Fruit fly (Drosophila melanogaster) whole organism, embryonic: ENCODE data around the gene CG13085.
A peak's percentile ranks its signal among the peaks of the same experiment; 100 is the strongest.

Source experiments
- CG10274 ChIP-seq: fragments of 200-800 bp; sonication (Bioruptor generic); optimal IDR thresholded peaks from 3 replicates; lab custom pipeline; 2017; ENCODE audit warnings: missing biosample characterization, mild to moderate bottlenecking, missing genetic modification characterization
- CG10959 ChIP-seq: fragments of 200-800 bp; sonication (Bioruptor generic); IDR thresholded peaks from 2 replicates; pipeline ENCODE4 v1.3.6; 2022; ENCODE audit warnings: missing biosample characterization, missing genetic modification characterization
- CG11085 ChIP-seq: fragments of 200-800 bp; sonication (Bioruptor generic); IDR thresholded peaks from 2 replicates; pipeline ENCODE4 v1.3.6; 2022; ENCODE audit warnings: missing biosample characterization, missing genetic modification characterization
- CG13624 ChIP-seq: fragments of 200-800 bp; sonication (Bioruptor generic); optimal IDR thresholded peaks from 2 replicates; lab custom pipeline; 2016; ENCODE audit warnings: missing biosample characterization, missing genetic modification characterization
- CG13775 ChIP-seq: fragments of 200-800 bp; sonication (Bioruptor generic); optimal IDR thresholded peaks from 3 replicates; lab custom pipeline; 2017; ENCODE audit warnings: missing biosample characterization, mild to moderate bottlenecking, missing genetic modification characterization
- CG15514 ChIP-seq: fragments of 200-800 bp; sonication (Bioruptor generic); optimal IDR thresholded peaks from 3 replicates; lab custom pipeline; 2017; ENCODE audit warnings: missing biosample characterization, missing genetic modification characterization, mild to moderate bottlenecking, moderate library complexity, missing genetic modification reagents
- CG18262 ChIP-seq: fragments of 200-800 bp; optimal IDR thresholded peaks from 3 replicates; lab custom pipeline; 2019; ENCODE audit warnings: missing biosample characterization, mild to moderate bottlenecking, missing genetic modification characterization, moderate library complexity
- CG2199 ChIP-seq: fragments of 200-800 bp; sonication (Bioruptor generic); IDR thresholded peaks from 3 replicates; pipeline ENCODE4 v1.3.6; 2022; ENCODE audit warnings: missing biosample characterization, missing genetic modification characterization
- CG2202 ChIP-seq: fragments of 200-800 bp; sonication (Bioruptor generic); optimal IDR thresholded peaks from 2 replicates; lab custom pipeline; 2018; ENCODE audit warnings: missing biosample characterization, mild to moderate bottlenecking, missing genetic modification characterization
- CG2875 ChIP-seq: fragments of 200-800 bp; sonication (Bioruptor generic); optimal IDR thresholded peaks from 2 replicates; lab custom pipeline; 2017; ENCODE audit warnings: missing biosample characterization, mild to moderate bottlenecking, missing genetic modification characterization, missing genetic modification reagents
- CG3065 ChIP-seq: fragments of 200-800 bp; sonication (Bioruptor generic); optimal IDR thresholded peaks from 2 replicates; lab custom pipeline; 2016; ENCODE audit warnings: missing biosample characterization, missing genetic modification characterization
- CG31388 ChIP-seq: fragments of 200-800 bp; sonication (Bioruptor generic); optimal IDR thresholded peaks from 2 replicates; lab custom pipeline; 2016; ENCODE audit warnings: missing biosample characterization, missing genetic modification characterization
- CG31441 ChIP-seq: fragments of 200-800 bp; sonication (Bioruptor generic); IDR thresholded peaks from 2 replicates; pipeline ENCODE4 v1.3.6; 2022; ENCODE audit warnings: missing biosample characterization, missing genetic modification characterization
- CG34422 ChIP-seq: fragments of 200-800 bp; sonication (Bioruptor generic); IDR thresholded peaks from 3 replicates; pipeline ENCODE4 v1.3.6; 2022; ENCODE audit warnings: missing biosample characterization, missing genetic modification characterization
- CG4707 ChIP-seq: fragments of 200-800 bp; sonication (Bioruptor generic); optimal IDR thresholded peaks from 2 replicates; lab custom pipeline; 2018; ENCODE audit warnings: missing biosample characterization, mild to moderate bottlenecking, missing genetic modification characterization, moderate library complexity
- CG4854 ChIP-seq: fragments of 200-800 bp; sonication (Bioruptor generic); optimal IDR thresholded peaks from 2 replicates; lab custom pipeline; 2016; ENCODE audit warnings: missing biosample characterization, missing genetic modification characterization, inconsistent platforms
- CG6175 ChIP-seq: fragments of 200-800 bp; sonication (Bioruptor generic); IDR thresholded peaks from 3 replicates; pipeline ENCODE4 v1.3.6; 2022; ENCODE audit warnings: missing biosample characterization, missing genetic modification characterization
- CG6683 ChIP-seq: fragments of 200-800 bp; sonication (Bioruptor generic); optimal IDR thresholded peaks from 2 replicates; lab custom pipeline; 2017; ENCODE audit warnings: missing biosample characterization, mild to moderate bottlenecking, missing genetic modification characterization, missing genetic modification reagents
- CG7271 ChIP-seq: fragments of 200-800 bp; sonication (Bioruptor generic); optimal IDR thresholded peaks from 2 replicates; lab custom pipeline; 2018; ENCODE audit warnings: missing biosample characterization, mild to moderate bottlenecking, missing genetic modification characterization, moderate library complexity
- CG7357 ChIP-seq: fragments of 200-800 bp; sonication (Bioruptor generic); IDR thresholded peaks from 3 replicates; pipeline ENCODE4 v1.3.6; 2022; ENCODE audit warnings: missing biosample characterization, missing genetic modification characterization
- CG7745 ChIP-seq: fragments of 200-800 bp; sonication (Bioruptor generic); optimal IDR thresholded peaks from 2 replicates; lab custom pipeline; 2018; ENCODE audit warnings: missing biosample characterization, mild to moderate bottlenecking, missing genetic modification characterization, moderate library complexity
- Camta ChIP-seq: fragments of 200-800 bp; sonication (Bioruptor generic); optimal IDR thresholded peaks from 2 replicates; lab custom pipeline; 2016; ENCODE audit warnings: missing biosample characterization, missing genetic modification characterization
- CoRest ChIP-seq: fragments of 200-800 bp; sonication (Bioruptor generic); optimal IDR thresholded peaks from 3 replicates; lab custom pipeline; 2018; ENCODE audit warnings: missing biosample characterization, mild to moderate bottlenecking, missing genetic modification characterization, moderate library complexity
- HLH3B ChIP-seq: fragments of 200-800 bp; sonication (Bioruptor generic); IDR thresholded peaks from 2 replicates; pipeline ENCODE4 v1.3.6; 2022; ENCODE audit warnings: missing biosample characterization, missing genetic modification characterization
- Scr ChIP-seq: fragments of 200-800 bp; sonication (Bioruptor generic); IDR thresholded peaks from 2 replicates; pipeline ENCODE4 v1.3.6; 2022; ENCODE audit warnings: missing biosample characterization, missing genetic modification characterization; ENCODE audit not compliant: partially characterized antibody
- ap ChIP-seq: fragments of 200-800 bp; sonication (Bioruptor generic); IDR thresholded peaks from 2 replicates; pipeline ENCODE4 v1.3.6; 2022; ENCODE audit warnings: missing biosample characterization, missing genetic modification characterization
- bab2 ChIP-seq: fragments of 200-800 bp; sonication (Bioruptor generic); optimal IDR thresholded peaks from 2 replicates; lab custom pipeline; 2016; ENCODE audit warnings: missing biosample characterization, missing genetic modification characterization
- bcd ChIP-seq: fragments of 200-800 bp; sonication (Bioruptor generic); optimal IDR thresholded peaks from 2 replicates; lab custom pipeline; 2017; ENCODE audit warnings: missing biosample characterization, mild to moderate bottlenecking, missing genetic modification characterization
- br ChIP-seq: fragments of >200 bp; optimal IDR thresholded peaks from 2 replicates; lab custom pipeline; 2017
- btn ChIP-seq: fragments of 200-800 bp; sonication (Bioruptor generic); optimal IDR thresholded peaks from 2 replicates; lab custom pipeline; 2016; ENCODE audit warnings: missing biosample characterization, missing genetic modification characterization
- cad ChIP-seq: fragments of >200 bp; optimal IDR thresholded peaks from 2 replicates; lab custom pipeline; 2017; ENCODE audit warnings: missing biosample characterization, missing genetic modification characterization
- chinmo ChIP-seq: fragments of 200-800 bp; sonication (Bioruptor generic); IDR thresholded peaks from 4 replicates; pipeline ENCODE4 v1.3.6; 2022; ENCODE audit warnings: missing biosample characterization, missing genetic modification characterization; ENCODE audit not compliant: partially characterized antibody
- dmrt11E ChIP-seq: fragments of 200-800 bp; sonication (Bioruptor generic); optimal IDR thresholded peaks from 3 replicates; lab custom pipeline; 2018; ENCODE audit warnings: missing biosample characterization, mild to moderate bottlenecking, missing genetic modification characterization, moderate library complexity
- dpn ChIP-seq, 2 experiments: fragments of 200-800 bp; sonication (Bioruptor generic); optimal IDR thresholded peaks; 3 replicates each; lab custom pipeline; 2016; ENCODE audit warnings: missing biosample characterization in 2 of 2, missing genetic modification characterization in 2 of 2
- ems ChIP-seq: fragments of 200-800 bp; sonication (Bioruptor generic); optimal IDR thresholded peaks from 3 replicates; lab custom pipeline; 2016; ENCODE audit warnings: missing biosample characterization, missing genetic modification characterization
- ham ChIP-seq: fragments of 200-800 bp; sonication (Bioruptor generic); IDR thresholded peaks from 2 replicates; pipeline ENCODE4 v1.3.6; 2022; ENCODE audit warnings: missing biosample characterization, missing genetic modification characterization
- hkb ChIP-seq, 2 experiments: fragments of 200-800 bp in 1 of 2; fragments of >200 bp in 1 of 2; sonication (Bioruptor generic) in 1 of 2; IDR thresholded peaks in 1 of 2; optimal IDR thresholded peaks in 1 of 2; 2 replicates each; pipeline versions ENCODE4 v1.3.6 to Lab custom; 2017 to 2022; ENCODE audit warnings: missing biosample characterization in 1 of 2, missing genetic modification characterization in 1 of 2
- lilli ChIP-seq: fragments of 200-800 bp; sonication (Bioruptor generic); optimal IDR thresholded peaks from 3 replicates; lab custom pipeline; 2016; ENCODE audit warnings: missing biosample characterization, missing genetic modification characterization
- mld ChIP-seq: fragments of 200-800 bp; sonication (Bioruptor generic); IDR thresholded peaks from 3 replicates; pipeline ENCODE4 v1.3.6; 2022; ENCODE audit warnings: missing biosample characterization, missing genetic modification characterization; ENCODE audit not compliant: partially characterized antibody
- pnt ChIP-seq: fragments of 200-800 bp; sonication (Bioruptor generic); optimal IDR thresholded peaks from 3 replicates; lab custom pipeline; 2016; ENCODE audit warnings: missing biosample characterization, missing genetic modification characterization
- psq ChIP-seq: fragments of 200-800 bp; sonication (Bioruptor generic); optimal IDR thresholded peaks from 2 replicates; lab custom pipeline; 2017; ENCODE audit warnings: missing biosample characterization, missing genetic modification characterization
- ranshi ChIP-seq: fragments of 200-800 bp; sonication (Bioruptor generic); IDR thresholded peaks from 2 replicates; pipeline ENCODE4 v1.3.6; 2022; ENCODE audit warnings: missing biosample characterization, missing genetic modification characterization
- sd ChIP-seq: fragments of 200-800 bp; sonication (Bioruptor generic); optimal IDR thresholded peaks from 3 replicates; lab custom pipeline; 2018; ENCODE audit warnings: missing biosample characterization, mild to moderate bottlenecking, missing genetic modification characterization, moderate library complexity
- seq ChIP-seq: fragments of 200-800 bp; sonication (Bioruptor generic); IDR thresholded peaks from 2 replicates; pipeline ENCODE4 v1.3.6; 2022; ENCODE audit warnings: missing biosample characterization, missing genetic modification characterization
- sug ChIP-seq: fragments of 200-800 bp; optimal IDR thresholded peaks from 2 replicates; lab custom pipeline; 2019; ENCODE audit warnings: missing biosample characterization, mild to moderate bottlenecking, missing genetic modification characterization, moderate library complexity
- tin ChIP-seq: fragments of 200-800 bp; sonication (Bioruptor generic); optimal IDR thresholded peaks from 3 replicates; lab custom pipeline; 2016; ENCODE audit warnings: missing biosample characterization, missing genetic modification characterization
- vnd ChIP-seq: fragments of 200-800 bp; sonication (Bioruptor generic); IDR thresholded peaks from 3 replicates; pipeline ENCODE4 v1.3.6; 2022; ENCODE audit warnings: missing biosample characterization, missing genetic modification characterization; ENCODE audit not compliant: partially characterized antibody
- zen ChIP-seq: fragments of 200-800 bp; sonication (Bioruptor generic); optimal IDR thresholded peaks from 3 replicates; lab custom pipeline; 2018; ENCODE audit warnings: missing biosample characterization, mild to moderate bottlenecking, missing genetic modification characterization, moderate library complexity

The CG13085 gene

DNA sequence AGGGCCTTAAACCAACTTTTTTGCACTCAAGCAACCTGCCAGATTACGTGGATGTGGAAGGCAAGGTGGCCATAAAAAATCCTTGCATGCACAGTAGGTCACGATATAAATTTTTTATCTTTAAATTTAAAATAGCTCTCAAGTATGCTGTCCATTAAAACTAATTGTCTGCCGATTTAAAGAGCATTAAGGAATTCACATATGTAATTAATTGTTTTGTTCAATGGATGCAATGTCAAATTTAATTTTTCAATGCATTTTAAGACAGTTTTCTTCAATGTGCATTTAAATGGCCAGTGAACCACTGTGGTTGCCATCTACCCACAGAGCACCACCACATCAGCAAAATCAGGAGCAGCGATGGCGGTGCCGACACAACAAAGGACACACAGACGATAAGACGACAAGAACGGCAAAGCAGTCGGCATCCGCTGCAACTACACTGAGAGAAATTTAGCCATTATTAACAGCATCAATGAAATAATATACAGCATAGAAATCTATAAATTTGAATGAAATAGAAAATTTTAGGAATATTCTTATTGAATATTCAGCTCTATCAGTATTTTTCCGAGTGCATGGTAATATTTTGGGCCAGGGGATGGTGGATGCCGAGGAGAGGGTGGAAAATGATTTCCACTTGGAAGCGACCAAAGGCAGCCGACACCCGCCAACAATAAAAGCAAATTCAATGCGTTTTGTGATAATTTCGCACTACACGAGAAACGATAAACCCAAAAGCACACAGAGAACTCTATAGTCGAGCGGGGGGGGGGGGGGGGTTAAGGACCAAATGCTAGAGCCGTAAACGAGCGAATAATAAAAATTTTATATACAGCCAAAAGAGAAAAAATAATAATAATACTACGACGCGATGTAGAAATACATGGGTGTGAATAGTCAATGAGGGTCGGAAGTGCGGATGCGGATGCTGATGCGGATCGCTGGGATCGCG lies 46.4 kb upstream of the CG13085 start (continued):
- no peak for TF ChIP-seq sd (tag; lab: Kevin White, UChicago)
- TF ChIP-seq btn, result peak; percentile 29
- peak; percentile 23 for TF ChIP-seq Camta
- TF ChIP-seq CG2875, result peak; percentile 49
- no peak for TF ChIP-seq mld
- no peak for TF ChIP-seq CG2199 (GFP tag; lab: Robert Waterston, UW)
- no peak for TF ChIP-seq CG7745
- TF ChIP-seq CG3065 (GFP tag; lab: Kevin White, UChicago), result no peak
- TF ChIP-seq CoRest (tag; lab: Kevin White, UChicago), result peak; percentile 47
- no peak for TF ChIP-seq psq (GFP tag; lab: Kevin White, UChicago)
- no peak for TF ChIP-seq chinmo
- no peak for TF ChIP-seq ems (GFP tag; lab: Kevin White, UChicago)
- TF ChIP-seq cad (GFP tag; lab: Kevin White, UChicago), result no peak
- no peak for TF ChIP-seq Scr
- TF ChIP-seq bab2 (GFP tag; lab: Kevin White, UChicago), result no peak
- no peak for TF ChIP-seq pnt (GFP tag; lab: Kevin White, UChicago)
- peak; percentile 75 for TF ChIP-seq CG18262
- no peak for TF ChIP-seq CG31388 (GFP tag; lab: Kevin White, UChicago)
- no peak for TF ChIP-seq CG13624 (GFP tag; lab: Kevin White, UChicago)
- no peak for TF ChIP-seq CG15514 (GFP tag; lab: Kevin White, UChicago)
- no peak for TF ChIP-seq br
- no peak for TF ChIP-seq CG6175 (GFP tag; lab: Robert Waterston, UW)
- no peak for TF ChIP-seq CG7357 (GFP tag; lab: Robert Waterston, UW)
- peak; percentile 17 for TF ChIP-seq lilli
- no peak for TF ChIP-seq CG10959 (GFP tag; lab: Robert Waterston, UW)
- no peak for TF ChIP-seq ap (GFP tag; lab: Robert Waterston, UW)
- no peak for TF ChIP-seq CG4854 (GFP tag; lab: Kevin White, UChicago)
- no peak; the same call in 1 of the 2 replicates for TF ChIP-seq ranshi (GFP tag; lab: Robert Waterston, UW)
- TF ChIP-seq tin (GFP tag; lab: Kevin White, UChicago), result peak; percentile 47
- TF ChIP-seq CG11085 (GFP tag; lab: Robert Waterston, UW), result no peak
- TF ChIP-seq CG31441 (GFP tag; lab: Robert Waterston, UW), result peak; percentile 75
- no peak for TF ChIP-seq CG7271
- no peak for TF ChIP-seq CG6683 (GFP tag; lab: Kevin White, UChicago)
- peak; percentile 55 for TF ChIP-seq zen (tag; lab: Kevin White, UChicago)
- TF ChIP-seq seq (GFP tag; lab: Robert Waterston, UW), result 0 out of 2 replicates have a peak, but pooled peaks have one; percentile 24
- peak; percentile 80 for TF ChIP-seq dmrt11E
- TF ChIP-seq ham (GFP tag; lab: Robert Waterston, UW), result no peak
- TF ChIP-seq vnd (GFP tag; lab: Robert Waterston, UW), result no peak
- peak; percentile 22; the same call in 1 of the 2 replicates for TF ChIP-seq HLH3B
- TF ChIP-seq CG13775 (GFP tag; lab: Kevin White, UChicago), result peak; percentile 21
- TF ChIP-seq bcd (GFP tag; lab: Kevin White, UChicago), result peak; percentile 41
- no peak for TF ChIP-seq sug (tag; lab: Kevin White, UChicago)
- TF ChIP-seq hkb (optimal IDR thresholded peaks at IDR 0.05; lab: Kevin White, UChicago), result no peak
- 0 out of 2 replicates have a peak, but pooled peaks have one; percentile 32 for TF ChIP-seq hkb (GFP tag; IDR thresholded peaks at IDR 0.05; lab: Robert Waterston, UW)
- TF ChIP-seq CG4707 (GFP tag; lab: Kevin White, UChicago), result no peak
- no peak for TF ChIP-seq CG10274 (GFP tag; lab: Kevin White, UChicago)
- TF ChIP-seq CG34422 (GFP tag; lab: Robert Waterston, UW), result peak; percentile 74; the same call in 1 of the 3 replicates
- TF ChIP-seq CG2202 (tag; lab: Kevin White, UChicago), result peak; percentile 50
- TF ChIP-seq dpn (GFP tag; optimal IDR thresholded peaks at IDR 0.05; lab: Kevin White, UChicago), result peak; percentile 20 to 30
